ENCODE assay signal across 3 worm cellular contexts in genomic region chrII:2845674-2846073, ce11.
TF ChIP-seq lines count a peak whose summit lies in the region.

No protein-coding gene starts in this region.

TF ChIP-seq in whole organism, L4 larva, 104 proteins besides CTCF, POLR2A, EP300 and RAD21:
- TF ChIP-seq F44E2.7 (GFP tag; IDR thresholded peaks at IDR 0.05; lab: Robert Waterston, UW) (no peak), zip-2 (tag; optimal IDR thresholded peaks at IDR 0.05; lab: Kevin White, UChicago) (no peak), set-16 (GFP tag; IDR thresholded peaks at IDR 0.05; lab: Robert Waterston, UW) (peak; percentile 54), pha-4 (GFP tag; IDR thresholded peaks at IDR 0.05; lab: Robert Waterston, UW) (no peak), pha-4 (tag; optimal IDR thresholded peaks at IDR 0.05; lab: Kevin White, UChicago) (no peak)
TF ChIP-seq in whole organism, L4 larva: peak in this region for 1.

TF ChIP-seq in whole organism, midembryonic, 9 proteins besides CTCF, POLR2A, EP300 and RAD21:
- TF ChIP-seq T22C8.4 (GFP tag; IDR thresholded peaks at IDR 0.05; lab: Robert Waterston, UW) (no peak), tab-1 (GFP tag; IDR thresholded peaks at IDR 0.05; lab: Robert Waterston, UW) (0 out of 2 replicates have a peak, but pooled peaks have one; percentile 13)

TF ChIP-seq in whole organism, young adult, 124 proteins besides CTCF, POLR2A, EP300 and RAD21:
- TF ChIP-seq ztf-6 (GFP tag; IDR thresholded peaks at IDR 0.05; lab: Robert Waterston, UW) (no peak), nhr-27 (tag; optimal IDR thresholded peaks at IDR 0.05; lab: Kevin White, UChicago) (no peak), aptf-3 (GFP tag; IDR thresholded peaks at IDR 0.05; lab: Robert Waterston, UW) (no peak), aptf-2 (GFP tag; conservative IDR thresholded peaks at IDR 0.05; lab: Robert Waterston, UW) (no peak), zfh-2 (GFP tag; conservative IDR thresholded peaks at IDR 0.05; lab: Robert Waterston, UW) (peak; percentile 59), madf-3 (GFP tag; IDR thresholded peaks at IDR 0.05; lab: Robert Waterston, UW) (no peak), bed-1 (GFP tag; IDR thresholded peaks at IDR 0.05; lab: Robert Waterston, UW) (0 out of 2 replicates have a peak, but pooled peaks have one; percentile 34), unc-62 (GFP tag; optimal IDR thresholded peaks at IDR 0.05; lab: Kevin White, UChicago) (no peak), dpff-1 (tag; optimal IDR thresholded peaks at IDR 0.05; lab: Kevin White, UChicago) (no peak), snpc-1.3 (tag; optimal IDR thresholded peaks at IDR 0.05; lab: Kevin White, UChicago; ENCODE audit: insufficient read depth) (no peak), lsl-1 (GFP tag; optimal IDR thresholded peaks at IDR 0.05; lab: Kevin White, UChicago) (no peak), repo-1 (tag; optimal IDR thresholded peaks at IDR 0.05; lab: Kevin White, UChicago) (no peak), lir-1 (GFP tag; conservative IDR thresholded peaks at IDR 0.05; lab: Robert Waterston, UW) (no peak), rcor-1 (GFP tag; IDR thresholded peaks at IDR 0.05; lab: Robert Waterston, UW) (no peak), nfya-1 (tag; optimal IDR thresholded peaks at IDR 0.05; lab: Kevin White, UChicago; ENCODE audit: borderline replicate concordance, insufficient read depth) (no peak), B0261.1 (tag; optimal IDR thresholded peaks at IDR 0.05; lab: Kevin White, UChicago) (no peak), lin-26 (GFP tag; IDR thresholded peaks at IDR 0.05; lab: Robert Waterston, UW) (no peak), F55B11.4 (tag; optimal IDR thresholded peaks at IDR 0.05; lab: Kevin White, UChicago; ENCODE audit: borderline replicate concordance, insufficient read depth) (no peak), ceh-100 (GFP tag; IDR thresholded peaks at IDR 0.05; lab: Robert Waterston, UW) (no peak), pbrm-1 (GFP tag; IDR thresholded peaks at IDR 0.05; lab: Robert Waterston, UW) (0 out of 2 replicates have a peak, but pooled peaks have one; percentile 18), T26A5.8 (tag; optimal IDR thresholded peaks at IDR 0.05; lab: Kevin White, UChicago) (no peak), B0019.2 (GFP tag; conservative IDR thresholded peaks at IDR 0.05; lab: Robert Waterston, UW) (no peak)
